Worm (Caenorhabditis elegans): Measurements from ENCODE around the gene ile-2.
A peak's percentile ranks its signal among the peaks of the same experiment; 100 is the strongest.

ile-2 gene

ce11 chrX:815929-816328 is 47.5 kb downstream of the ile-2 start, which contains the start of gene ifd-2:
Gene ifd-2 (minus strand): TSS chrX:815929.
- TF ChIP-seq nhr-80 (tag; optimal IDR thresholded peaks at IDR 0.05) (peak; percentile 91), let-607 (tag; optimal IDR thresholded peaks at IDR 0.05) (peak in 1 of 2 experiments; percentile 26), mel-28 (tag; optimal IDR thresholded peaks at IDR 0.05; ENCODE audit: borderline replicate concordance) (no peak)

ce11 chrX:817984-818383 is 49.6 kb downstream of the ile-2 start:
- TF ChIP-seq F37B4.10 (GFP tag; IDR thresholded peaks at IDR 0.05) = no peak
- no peak for TF ChIP-seq lsl-1 (GFP tag; optimal IDR thresholded peaks at IDR 0.05)
- no peak for TF ChIP-seq hmg-1.2 (GFP tag; IDR thresholded peaks at IDR 0.05)
- TF ChIP-seq hlh-12 (tag; optimal IDR thresholded peaks at IDR 0.05) = no peak
- TF ChIP-seq T26A5.8 (tag; optimal IDR thresholded peaks at IDR 0.05) = no peak
- TF ChIP-seq cebp-1 (GFP tag; IDR thresholded peaks at IDR 0.05) = no peak
- no peak for TF ChIP-seq cebp-1 (tag; optimal IDR thresholded peaks at IDR 0.05)
- TF ChIP-seq sptf-2 (GFP tag; optimal IDR thresholded peaks at IDR 0.05) = no peak
